Worm (Caenorhabditis elegans): ENCODE data around the gene nol-9.

- no peak for TF ChIP-seq nhr-76 (tag; optimal IDR thresholded peaks at IDR 0.05)
- no peak for TF ChIP-seq ceh-83 (GFP tag; optimal IDR thresholded peaks at IDR 0.05)
These were observed 9.4 kb upstream of the nol-9 start, which contains the start of gene gcl-1 for ce11 chrIV:13412845-13413383.
